Worm (Caenorhabditis elegans) whole organism, mixed stage, embryonic: Measurements from ENCODE around the gene W02F12.8.

Experiments used
- M03D4.4 ChIP-seq: sonication (generic microtip); optimal IDR thresholded peaks from 2 replicates; lab custom pipeline; 2017; ENCODE audit warnings: mild to moderate bottlenecking, missing genetic modification characterization, missing compliant biosample characterization
- blmp-1 ChIP-seq: fragments of 150-350 bp; optimal IDR thresholded peaks from 2 replicates; lab custom pipeline; 2014; ENCODE audit warnings: missing biosample characterization, missing genetic modification characterization
- ces-1 ChIP-seq: fragments of 150-350 bp; optimal IDR thresholded peaks from 2 replicates; lab custom pipeline; 2014; ENCODE audit warnings: missing biosample characterization, missing genetic modification reagents, missing genetic modification characterization
- cnd-1 ChIP-seq: fragments of 200-800 bp; sonication (Bioruptor generic); optimal IDR thresholded peaks from 2 replicates; lab custom pipeline; 2018; ENCODE audit warnings: mild to moderate bottlenecking, missing genetic modification characterization, missing compliant biosample characterization
- drap-1 ChIP-seq: fragments of 200-800 bp; sonication (Bioruptor generic); optimal IDR thresholded peaks from 3 replicates; lab custom pipeline; 2018; ENCODE audit warnings: mild to moderate bottlenecking, missing genetic modification characterization, missing compliant biosample characterization
- elt-3 ChIP-seq: fragments of 150-350 bp; optimal IDR thresholded peaks from 2 replicates; lab custom pipeline; 2014; ENCODE audit warnings: missing biosample characterization, missing genetic modification characterization
- hlh-1 ChIP-seq: fragments of 150-350 bp; optimal IDR thresholded peaks from 2 replicates; lab custom pipeline; 2014; ENCODE audit warnings: missing biosample characterization, missing genetic modification reagents, missing genetic modification characterization
- lin-13 ChIP-seq: fragments of 150-350 bp; optimal IDR thresholded peaks from 2 replicates; lab custom pipeline; 2014; ENCODE audit warnings: missing biosample characterization, missing genetic modification characterization
- lin-32 ChIP-seq: fragments of 200-800 bp; sonication (Bioruptor generic); optimal IDR thresholded peaks from 2 replicates; lab custom pipeline; 2018; ENCODE audit warnings: mild to moderate bottlenecking, missing genetic modification characterization, missing compliant biosample characterization
- lsy-2 ChIP-seq: fragments of 150-350 bp; optimal IDR thresholded peaks from 2 replicates; lab custom pipeline; 2014; ENCODE audit warnings: missing biosample characterization, missing genetic modification characterization
- mab-5 ChIP-seq: fragments of 150-350 bp; optimal IDR thresholded peaks from 2 replicates; lab custom pipeline; 2014; ENCODE audit warnings: missing biosample characterization, missing genetic modification characterization
- snpc-4 ChIP-seq: fragments of 150-350 bp; optimal IDR thresholded peaks from 2 replicates; lab custom pipeline; 2014; ENCODE audit warnings: missing biosample characterization, missing genetic modification characterization
- sptf-1 ChIP-seq: sonication (generic microtip); optimal IDR thresholded peaks from 2 replicates; lab custom pipeline; 2017; ENCODE audit warnings: mild to moderate bottlenecking, missing genetic modification characterization, moderate library complexity, missing compliant biosample characterization
- tbx-8 ChIP-seq: fragments of 200-800 bp; sonication (Bioruptor generic); optimal IDR thresholded peaks from 2 replicates; lab custom pipeline; 2018; ENCODE audit warnings: mild to moderate bottlenecking, missing genetic modification characterization, moderate library complexity, missing compliant biosample characterization
- unc-120 ChIP-seq: sonication (generic microtip); optimal IDR thresholded peaks from 2 replicates; lab custom pipeline; 2017; ENCODE audit warnings: missing genetic modification characterization, missing compliant biosample characterization; ENCODE audit not compliant: poor library complexity, severe bottlenecking
- unc-39 ChIP-seq: fragments of 150-350 bp; optimal IDR thresholded peaks from 2 replicates; lab custom pipeline; 2014; ENCODE audit warnings: missing biosample characterization, missing genetic modification characterization
- unc-62 ChIP-seq: fragments of 150-350 bp; optimal IDR thresholded peaks from 2 replicates; lab custom pipeline; 2014; ENCODE audit warnings: missing biosample characterization, missing genetic modification reagents, missing genetic modification characterization
- zip-8 ChIP-seq: fragments of 150-350 bp; optimal IDR thresholded peaks from 2 replicates; lab custom pipeline; 2014; ENCODE audit warnings: missing biosample characterization, missing genetic modification characterization
- ztf-11 ChIP-seq: fragments of 150-350 bp; optimal IDR thresholded peaks from 2 replicates; lab custom pipeline; 2014; ENCODE audit warnings: missing biosample characterization, missing genetic modification characterization

The W02F12.8 gene

ce11 chrV:6645810-6646209, 48.8 kb downstream of the W02F12.8 start:
- TF ChIP-seq ztf-11 (tag; lab: Kevin White, UChicago) (no peak), mab-5 (no peak), lsy-2 (tag; lab: Kevin White, UChicago) (no peak), lin-13 (tag; lab: Kevin White, UChicago) (no peak), zip-8 (tag; lab: Kevin White, UChicago) (no peak), hlh-1 (tag; lab: Kevin White, UChicago) (no peak), lin-32 (GFP tag; lab: Kevin White, UChicago) (no peak), elt-3 (tag; lab: Kevin White, UChicago) (no peak), tbx-8 (no peak), snpc-4 (tag; lab: Kevin White, UChicago) (no peak), unc-39 (no peak), sptf-1 (tag; lab: Kevin White, UChicago) (no peak), ces-1 (no peak), unc-62 (GFP tag; lab: Kevin White, UChicago) (no peak), unc-120 (no peak), drap-1 (no peak), cnd-1 (tag; lab: Kevin White, UChicago) (no peak), blmp-1 (tag; lab: Kevin White, UChicago) (no peak), M03D4.4 (tag; lab: Kevin White, UChicago) (no peak)
